Fruit fly (Drosophila melanogaster): ENCODE data around the gene HIP.

The HIP gene

dm6 chrX:3777236-3777635 lies 21.7 kb upstream of the HIP start (continued):
- TF ChIP-seq Max (GFP tag; optimal IDR thresholded peaks at IDR 0.05) (peak; percentile 67), CG9437 (GFP tag; optimal IDR thresholded peaks at IDR 0.05) (no peak), CG31224 (GFP tag; IDR thresholded peaks at IDR 0.05) (peak; percentile 100), Lim3 (GFP tag; IDR thresholded peaks at IDR 0.05) (no peak), CG4707 (GFP tag; optimal IDR thresholded peaks at IDR 0.05) (peak; percentile 75), CG10565 (GFP tag; optimal IDR thresholded peaks at IDR 0.05) (no peak), rib (GFP tag; IDR thresholded peaks at IDR 0.05) (peak; percentile 76; the same call in 1 of the 2 replicates), da (GFP tag; optimal IDR thresholded peaks at IDR 0.05) (no peak), HLHmδ (GFP tag; optimal IDR thresholded peaks at IDR 0.05) (peak; percentile 95), CG2120 (GFP tag; optimal IDR thresholded peaks at IDR 0.05) (peak; percentile 3), CG30020 (tag; optimal IDR thresholded peaks at IDR 0.05) (no peak), NK7.1 (GFP tag; optimal IDR thresholded peaks at IDR 0.05) (no peak), ranshi (GFP tag; IDR thresholded peaks at IDR 0.05) (peak; percentile 32; the same call in 1 of the 2 replicates), gce (GFP tag; IDR thresholded peaks at IDR 0.05) (peak; percentile 65; the same call in 1 of the 3 replicates), CG13296 (GFP tag; optimal IDR thresholded peaks at IDR 0.05) (peak; percentile 76), CG9609 (GFP tag; optimal IDR thresholded peaks at IDR 0.05) (peak; percentile 37), CG12391 (tag; optimal IDR thresholded peaks at IDR 0.05) (no peak), CG42726 (GFP tag; IDR thresholded peaks at IDR 0.05; ENCODE audit: partially characterized antibody) (0 out of 2 replicates have a peak, but pooled peaks have one; percentile 11), NFAT (GFP tag; IDR thresholded peaks at IDR 0.05) (no peak), tx (GFP tag; optimal IDR thresholded peaks at IDR 0.05) (no peak), CG18599 (GFP tag; optimal IDR thresholded peaks at IDR 0.05) (peak; percentile 66), hb (GFP tag; IDR thresholded peaks at IDR 0.05; ENCODE audit: partially characterized antibody) (no peak), CG10654 (GFP tag; optimal IDR thresholded peaks at IDR 0.05) (no peak), CG33213 (GFP tag; optimal IDR thresholded peaks at IDR 0.05) (peak; percentile 50), pum (GFP tag; optimal IDR thresholded peaks at IDR 0.05) (no peak), D19B (GFP tag; optimal IDR thresholded peaks at IDR 0.05) (no peak), fd102C (GFP tag; optimal IDR thresholded peaks at IDR 0.05) (peak; percentile 55), psq (GFP tag; optimal IDR thresholded peaks at IDR 0.05) (peak; percentile 71), Xbp1 (GFP tag; optimal IDR thresholded peaks at IDR 0.05) (no peak), tup (GFP tag; optimal IDR thresholded peaks at IDR 0.05) (no peak), bab2 (GFP tag; optimal IDR thresholded peaks at IDR 0.05) (peak; percentile 57), dan (GFP tag; IDR thresholded peaks at IDR 0.05) (no peak), stwl (tag; optimal IDR thresholded peaks at IDR 0.05) (no peak), MESR4 (GFP tag; optimal IDR thresholded peaks at IDR 0.05) (no peak), CG5180 (GFP tag; optimal IDR thresholded peaks at IDR 0.05) (peak; percentile 92), CG13424 (tag; optimal IDR thresholded peaks at IDR 0.05) (peak; percentile 23), Hey (tag; optimal IDR thresholded peaks at IDR 0.05) (peak; percentile 78), Spps (tag; optimal IDR thresholded peaks at IDR 0.05) (peak; percentile 1), CG10979 (tag; optimal IDR thresholded peaks at IDR 0.05) (no peak), esg (GFP tag; conservative IDR thresholded peaks at IDR 0.05) (no peak), CG12744 (GFP tag; optimal IDR thresholded peaks at IDR 0.05) (no peak), CG33557 (GFP tag; optimal IDR thresholded peaks at IDR 0.05) (peak; percentile 70), CG9727 (GFP tag; optimal IDR thresholded peaks at IDR 0.05) (peak; percentile 58), Bdp1 (GFP tag; optimal IDR thresholded peaks at IDR 0.05) (no peak), Deaf1 (tag; optimal IDR thresholded peaks at IDR 0.05) (peak; percentile 87), CG34376 (GFP tag; optimal IDR thresholded peaks at IDR 0.05) (peak; percentile 84), CG8388 (GFP tag; optimal IDR thresholded peaks at IDR 0.05) (peak; percentile 21), otp (GFP tag; IDR thresholded peaks at IDR 0.05) (peak; percentile 50; the same call in 2 of the 3 replicates), exex (tag; optimal IDR thresholded peaks at IDR 0.05) (peak; percentile 12), CG10462 (GFP tag; optimal IDR thresholded peaks at IDR 0.05) (no peak), ara (GFP tag; IDR thresholded peaks at IDR 0.05) (peak; percentile 51)
